Fruit fly (Drosophila melanogaster) whole organism, wandering third instar larva: ENCODE data around the gene kek4.

Experiments used
- Abd-B ChIP-seq: fragments of >200 bp; optimal IDR thresholded peaks from 2 replicates; lab custom pipeline; 2017; ENCODE audit warnings: missing biosample characterization, missing genetic modification characterization
- CG32264 ChIP-seq: fragments of 200-800 bp; sonication (Bioruptor generic); optimal IDR thresholded peaks from 2 replicates; lab custom pipeline; 2016; ENCODE audit warnings: missing biosample characterization, missing genetic modification characterization
- CG9705 ChIP-seq: fragments of 200-800 bp; sonication (Bioruptor generic); optimal IDR thresholded peaks from 2 replicates; lab custom pipeline; 2018; ENCODE audit warnings: missing biosample characterization, mild to moderate bottlenecking, missing genetic modification characterization
- CrebA ChIP-seq: fragments of 200-800 bp; sonication (Bioruptor generic); optimal IDR thresholded peaks from 2 replicates; lab custom pipeline; 2016; ENCODE audit warnings: missing biosample characterization, mild to moderate bottlenecking, missing genetic modification characterization, borderline replicate concordance
- Dfd ChIP-seq: fragments of >200 bp; optimal IDR thresholded peaks from 2 replicates; lab custom pipeline; 2017; ENCODE audit warnings: missing biosample characterization, missing genetic modification characterization
- Dif ChIP-seq: fragments of 200-275, 200-300 bp; sonication (Bioruptor generic); optimal IDR thresholded peaks from 2 replicates; lab custom pipeline; 2018; ENCODE audit warnings: missing biosample characterization, missing genetic modification characterization; ENCODE audit not compliant: partially characterized antibody
- GATAd ChIP-seq: sonication (Bioruptor generic); optimal IDR thresholded peaks from 2 replicates; lab custom pipeline; 2016; ENCODE audit warnings: missing biosample characterization, missing genetic modification characterization
- HLH106 ChIP-seq: fragments of 200-800 bp; optimal IDR thresholded peaks from 3 replicates; lab custom pipeline; 2019; ENCODE audit warnings: missing biosample characterization, mild to moderate bottlenecking, missing genetic modification characterization, moderate library complexity
- Hnf4 ChIP-seq: fragments of 200-800 bp; sonication (Bioruptor generic); optimal IDR thresholded peaks from 2 replicates; lab custom pipeline; 2016; ENCODE audit warnings: missing biosample characterization, mild to moderate bottlenecking, missing genetic modification characterization
- Hr78 ChIP-seq: fragments of >200 bp; optimal IDR thresholded peaks from 2 replicates; lab custom pipeline; 2017; ENCODE audit warnings: missing biosample characterization, missing genetic modification characterization
- Hr83 ChIP-seq: fragments of 200-300 bp; sonication (Bioruptor generic); optimal IDR thresholded peaks from 2 replicates; lab custom pipeline; 2016; ENCODE audit warnings: missing biosample characterization, mild to moderate bottlenecking, missing genetic modification characterization, moderate library complexity; ENCODE audit not compliant: poor library complexity, severe bottlenecking
- Jra ChIP-seq: sonication (Bioruptor generic); optimal IDR thresholded peaks from 2 replicates; lab custom pipeline; 2016; ENCODE audit warnings: missing biosample characterization, missing genetic modification characterization
- Myc ChIP-seq: fragments of >200 bp; optimal IDR thresholded peaks from 2 replicates; lab custom pipeline; 2017
- N ChIP-seq: fragments of >200 bp; optimal IDR thresholded peaks from 2 replicates; lab custom pipeline; 2018; ENCODE audit warnings: missing biosample characterization, missing external identifiers, missing genetic modification characterization
- OdsH ChIP-seq: fragments of 200-800 bp; sonication (Bioruptor generic); optimal IDR thresholded peaks from 2 replicates; lab custom pipeline; 2016; ENCODE audit warnings: missing biosample characterization, mild to moderate bottlenecking, missing genetic modification characterization
- Vsx2 ChIP-seq: fragments of 200-300, 225-300 bp; sonication (Bioruptor generic); optimal IDR thresholded peaks from 2 replicates; lab custom pipeline; 2018; ENCODE audit warnings: missing biosample characterization, missing genetic modification characterization; ENCODE audit not compliant: partially characterized antibody
- br ChIP-seq: fragments of 200-800 bp; sonication (Bioruptor generic); optimal IDR thresholded peaks from 2 replicates; lab custom pipeline; 2016; ENCODE audit warnings: missing biosample characterization, missing genetic modification characterization
- brk ChIP-seq: fragments of 200-800 bp; sonication (Bioruptor generic); optimal IDR thresholded peaks from 2 replicates; lab custom pipeline; 2016; ENCODE audit warnings: missing biosample characterization, mild to moderate bottlenecking, missing genetic modification characterization
- dl ChIP-seq, 2 experiments: fragments of 175-275, 200-275 bp in 1 of 2; fragments of 200-275 bp in 1 of 2; sonication (Bioruptor generic); optimal IDR thresholded peaks; lab custom pipeline; 2018; ENCODE audit warnings: mild to moderate bottlenecking in 2 of 2, missing biosample characterization in 2 of 2, missing genetic modification characterization in 2 of 2, moderate library complexity in 2 of 2; ENCODE audit not compliant: partially characterized antibody in 2 of 2, insufficient read depth in 1 of 2
- dmrt93B ChIP-seq: fragments of 200-800 bp; sonication (Bioruptor generic); optimal IDR thresholded peaks from 2 replicates; lab custom pipeline; 2018; ENCODE audit warnings: missing biosample characterization, mild to moderate bottlenecking, missing genetic modification characterization
- dsf ChIP-seq: sonication (Bioruptor generic); optimal IDR thresholded peaks from 2 replicates; lab custom pipeline; 2016; ENCODE audit warnings: missing biosample characterization, missing genetic modification characterization, borderline replicate concordance
- ey ChIP-seq: fragments of 200-800 bp; sonication (Bioruptor generic); optimal IDR thresholded peaks from 2 replicates; lab custom pipeline; 2016; ENCODE audit warnings: missing biosample characterization, missing genetic modification characterization
- foxo ChIP-seq, 2 experiments: fragments of 200-800 bp; sonication (Bioruptor generic); optimal IDR thresholded peaks; 2 replicates in 1 of 2; 3 replicates in 1 of 2; lab custom pipeline; 2016 to 2017; ENCODE audit warnings: missing biosample characterization in 2 of 2, missing genetic modification characterization in 2 of 2
- fru ChIP-seq: fragments of 200-800 bp; sonication (Bioruptor generic); optimal IDR thresholded peaks from 3 replicates; lab custom pipeline; 2016; ENCODE audit warnings: missing biosample characterization, mild to moderate bottlenecking, missing genetic modification characterization
- h ChIP-seq: fragments of 200-800 bp; sonication (Bioruptor generic); optimal IDR thresholded peaks from 3 replicates; lab custom pipeline; 2016; ENCODE audit warnings: missing biosample characterization, mild to moderate bottlenecking, missing genetic modification characterization
- jim ChIP-seq: fragments of 175-275, 200-325 bp; sonication (Bioruptor generic); optimal IDR thresholded peaks from 2 replicates; lab custom pipeline; 2016; ENCODE audit warnings: missing biosample characterization, mild to moderate bottlenecking, missing genetic modification characterization
- lola ChIP-seq: fragments of >200 bp; optimal IDR thresholded peaks from 2 replicates; lab custom pipeline; 2017; ENCODE audit warnings: missing biosample characterization, missing genetic modification characterization
- psq ChIP-seq: fragments of 200-800 bp; sonication (Bioruptor generic); optimal IDR thresholded peaks from 3 replicates; lab custom pipeline; 2017; ENCODE audit warnings: missing biosample characterization, mild to moderate bottlenecking, missing genetic modification characterization, moderate library complexity
- rgr ChIP-seq: fragments of 200-800 bp; sonication (Bioruptor generic); optimal IDR thresholded peaks from 3 replicates; lab custom pipeline; 2016; ENCODE audit warnings: missing biosample characterization, mild to moderate bottlenecking, missing genetic modification characterization
- sage ChIP-seq: fragments of 200-800 bp; sonication (Bioruptor generic); optimal IDR thresholded peaks from 2 replicates; lab custom pipeline; 2016; ENCODE audit warnings: missing biosample characterization, mild to moderate bottlenecking, missing genetic modification characterization
- sv ChIP-seq: fragments of 200-800 bp; sonication (Bioruptor generic); optimal IDR thresholded peaks from 3 replicates; lab custom pipeline; 2016; ENCODE audit warnings: missing biosample characterization, missing genetic modification characterization
- usp ChIP-seq: fragments of >200 bp; optimal IDR thresholded peaks from 2 replicates; lab custom pipeline; 2017; ENCODE audit warnings: missing biosample characterization, missing genetic modification characterization
- woc ChIP-seq: sonication (Bioruptor generic); optimal IDR thresholded peaks from 2 replicates; lab custom pipeline; 2016; ENCODE audit warnings: missing biosample characterization, mild to moderate bottlenecking, missing genetic modification characterization

Gene kek4

dm6 chr2L:13239689-13240088 lies 24.5 kb upstream of the kek4 start, which contains the start of gene Jhbp13:
Jhbp13 (plus strand) TSS chr2L:13239989.
- TF ChIP-seq lola (GFP tag; lab: Kevin White, UChicago) (no peak), GATAd (GFP tag; lab: Kevin White, UChicago) (no peak), Abd-B (GFP tag; lab: Kevin White, UChicago) (no peak)

- TF ChIP-seq Hr78 (GFP tag; lab: Kevin White, UChicago) = no peak
- TF ChIP-seq OdsH (GFP tag; lab: Kevin White, UChicago) = no peak
- no peak for TF ChIP-seq HLH106 (tag; lab: Kevin White, UChicago)
- no peak for TF ChIP-seq rgr (GFP tag; lab: Kevin White, UChicago)
- TF ChIP-seq Abd-B (GFP tag; lab: Kevin White, UChicago) = no peak
- no peak for TF ChIP-seq Vsx2
- TF ChIP-seq foxo (GFP tag; optimal IDR thresholded peaks at IDR 0.05; lab: Kevin White, UChicago) = no peak
- TF ChIP-seq br = no peak
- TF ChIP-seq Dfd (GFP tag; lab: Kevin White, UChicago) = no peak
- TF ChIP-seq brk (GFP tag; lab: Kevin White, UChicago) = no peak
- no peak for TF ChIP-seq CG32264 (GFP tag; lab: Kevin White, UChicago)
These were observed 21.0 kb upstream of the kek4 start, which contains the start of gene Jhbp14 for dm6 chr2L:13236194-13236593. Jhbp14 (plus strand) TSS chr2L:13236494.

DNA sequence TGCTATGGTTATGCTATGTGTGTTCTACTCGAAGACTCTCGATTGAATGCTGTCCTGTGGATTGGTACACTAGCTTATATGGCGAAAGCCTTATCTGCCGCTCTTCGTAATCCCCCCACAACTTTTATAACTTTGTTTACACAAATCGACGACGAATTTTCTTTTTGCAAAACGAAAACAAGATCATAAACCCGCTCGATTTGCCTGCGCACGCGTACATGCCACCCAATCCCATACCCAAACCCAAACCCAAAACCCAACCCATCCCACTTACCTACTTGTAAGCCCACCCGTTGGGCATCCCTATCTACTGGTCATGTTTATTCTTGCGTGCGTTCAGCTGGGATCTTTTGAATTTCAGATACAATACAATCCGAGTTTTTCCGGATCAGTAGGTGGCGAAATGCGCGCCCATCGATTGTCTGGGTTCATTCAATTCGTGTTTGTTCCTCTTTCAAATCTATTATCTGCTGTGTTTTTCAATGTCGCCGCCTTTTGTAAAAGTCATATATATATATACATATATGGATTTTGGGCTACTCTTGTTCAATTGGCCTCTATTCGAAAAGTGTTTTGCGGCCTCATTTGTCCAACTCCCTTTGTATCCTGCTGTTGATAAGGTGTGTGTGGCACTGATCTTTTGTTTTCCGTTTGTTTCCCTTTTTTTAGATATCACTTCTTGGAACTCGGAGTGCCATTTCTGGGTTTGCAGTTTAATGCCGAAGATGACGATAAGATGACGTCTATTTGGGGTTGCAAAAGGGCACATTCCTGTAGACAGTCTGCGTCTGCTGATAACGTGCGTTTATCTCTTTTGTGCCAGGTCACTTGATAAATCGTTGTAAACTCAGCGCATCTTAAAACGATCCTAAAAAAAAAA lies 19.7 kb upstream of the kek4 start, which contains the start of gene Mabi:
TSS of gene Mabi (minus strand) at position 51 of the 880 bp plus-strand sequence.
- no peak for TF ChIP-seq dmrt93B
- no peak for TF ChIP-seq lola (GFP tag; lab: Kevin White, UChicago)
- TF ChIP-seq psq (GFP tag; lab: Kevin White, UChicago) = no peak
- no peak for TF ChIP-seq CG9705 (GFP tag; lab: Kevin White, UChicago)
- no peak for TF ChIP-seq ey (GFP tag; lab: Kevin White, UChicago)
- no peak for TF ChIP-seq Dif (GFP tag; lab: Kevin White, UChicago)
- TF ChIP-seq sage = no peak
- no peak for TF ChIP-seq Hr83 (GFP tag; lab: Kevin White, UChicago)
- no peak for TF ChIP-seq woc (GFP tag; lab: Kevin White, UChicago)
- no peak for TF ChIP-seq jim
- no peak for TF ChIP-seq usp (GFP tag; lab: Kevin White, UChicago)

DNA sequence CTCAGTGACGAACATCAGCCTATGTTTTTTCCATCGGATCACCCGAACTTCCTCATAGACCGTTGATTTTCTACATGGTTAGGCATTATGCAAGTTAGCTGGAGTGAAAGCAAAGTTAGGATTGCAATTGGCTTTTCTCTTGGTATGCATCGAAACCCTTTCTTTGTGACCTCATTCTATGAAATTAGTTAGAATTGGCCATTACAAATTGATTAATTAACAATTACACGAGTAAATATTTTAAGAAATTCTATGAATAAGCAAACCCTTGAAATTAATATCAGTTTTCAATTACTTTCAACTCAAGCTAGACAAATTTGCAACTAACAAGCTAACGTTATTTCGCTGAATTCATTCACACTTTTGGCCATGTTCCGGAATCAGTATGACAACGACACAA lies 16.6 kb upstream of the kek4 start, which contains the start of gene Prosalpha6T:
TSS of gene Prosalpha6T (plus strand) at position 301 of the 400 bp plus-strand sequence.
- TF ChIP-seq N (no peak), Hnf4 (GFP tag; lab: Kevin White, UChicago) (no peak), Myc (no peak)
- TF ChIP-seq, all 38 proteins: peak for 0

DNA sequence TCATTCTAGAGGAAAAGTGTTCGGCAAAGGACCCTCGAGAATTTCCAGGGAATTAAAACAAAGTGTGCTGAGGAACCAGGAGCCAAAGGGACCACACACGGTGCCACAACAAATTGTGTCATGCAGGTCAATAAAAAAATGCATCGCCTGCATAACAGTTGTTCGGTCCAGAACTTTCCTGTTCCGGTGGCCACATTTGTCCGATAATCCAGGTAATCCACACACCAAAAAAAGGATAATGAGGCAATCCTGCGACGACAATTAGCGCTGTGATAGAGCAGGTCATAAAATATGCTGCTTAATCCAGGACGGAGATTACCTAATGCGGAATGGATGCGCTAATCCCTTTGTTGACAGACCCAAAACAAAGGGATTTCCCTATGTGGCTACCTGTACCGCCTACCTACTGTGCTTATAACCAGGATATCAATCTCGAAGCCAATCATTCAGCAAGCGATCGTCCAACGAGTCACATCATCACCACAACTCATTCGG lies 14.3 kb upstream of the kek4 start, which contains the start of gene CG16815:
TSS of gene CG16815 (plus strand) at position 445 of the 495 bp plus-strand sequence.
- no peak for TF ChIP-seq Jra (GFP tag; lab: Kevin White, UChicago)
- TF ChIP-seq h (GFP tag; lab: Kevin White, UChicago) = no peak
- no peak for TF ChIP-seq Vsx2
- TF ChIP-seq sv (GFP tag; lab: Kevin White, UChicago) = no peak
- no peak for TF ChIP-seq dsf (GFP tag; lab: Kevin White, UChicago)
- TF ChIP-seq psq (GFP tag; lab: Kevin White, UChicago) = no peak
- no peak for TF ChIP-seq N
- TF ChIP-seq jim = no peak
- no peak for TF ChIP-seq lola (GFP tag; lab: Kevin White, UChicago)
- no peak for TF ChIP-seq fru
- TF ChIP-seq ey (GFP tag; lab: Kevin White, UChicago) = no peak
- TF ChIP-seq br = no peak
- no peak for TF ChIP-seq CG32264 (GFP tag; lab: Kevin White, UChicago)
- TF ChIP-seq CrebA (GFP tag; lab: Kevin White, UChicago) = no peak
- TF ChIP-seq foxo (GFP tag; optimal IDR thresholded peaks at IDR 0.05; lab: Kevin White, UChicago) = no peak
- no peak for TF ChIP-seq Abd-B (GFP tag; lab: Kevin White, UChicago)
- TF ChIP-seq GATAd (GFP tag; lab: Kevin White, UChicago) = no peak
- TF ChIP-seq Hr78 (GFP tag; lab: Kevin White, UChicago) = no peak
- TF ChIP-seq brk (GFP tag; lab: Kevin White, UChicago) = no peak
- TF ChIP-seq dl (GFP tag; optimal IDR thresholded peaks at IDR 0.05; lab: Kevin White, UChicago; ENCODE audit: insufficient read depth in 1 of 2, partially characterized antibody in 2 of 2) = no peak
